Fruit fly (Drosophila melanogaster) whole organism, embryonic: ENCODE results near the gene CG33939.
A peak's percentile ranks its signal among the peaks of the same experiment; 100 is the strongest.

Experiments used
- Abd-B ChIP-seq: fragments of 200-800 bp; sonication (Bioruptor generic); optimal IDR thresholded peaks from 2 replicates; lab custom pipeline; 2018; ENCODE audit warnings: missing biosample characterization, mild to moderate bottlenecking, missing genetic modification characterization, moderate library complexity
- Adf1 ChIP-seq: fragments of 200-800 bp; sonication (Bioruptor generic); IDR thresholded peaks from 2 replicates; pipeline ENCODE4 v1.3.6; 2022; ENCODE audit warnings: missing biosample characterization, missing genetic modification characterization
- Awh ChIP-seq: fragments of 200-800 bp; sonication (Bioruptor generic); IDR thresholded peaks from 2 replicates; pipeline ENCODE4, ENCODE4 v1.3.6; 2022; ENCODE audit warnings: missing biosample characterization, missing genetic modification characterization
- Bdp1 ChIP-seq: fragments of 200-800 bp; sonication (Bioruptor generic); optimal IDR thresholded peaks from 3 replicates; lab custom pipeline; 2016; ENCODE audit warnings: missing biosample characterization, missing genetic modification characterization
- Blimp-1 ChIP-seq: fragments of 200-800 bp; sonication (Bioruptor generic); optimal IDR thresholded peaks from 3 replicates; lab custom pipeline; 2018; ENCODE audit warnings: missing biosample characterization, missing genetic modification characterization, mild to moderate bottlenecking, moderate library complexity, missing genetic modification reagents
- Bteb2 ChIP-seq: fragments of 200-800 bp; sonication (Bioruptor generic); optimal IDR thresholded peaks from 2 replicates; lab custom pipeline; 2016; ENCODE audit warnings: missing biosample characterization, missing genetic modification characterization
- C15 ChIP-seq: fragments of 200-800 bp; sonication (Bioruptor generic); IDR thresholded peaks from 3 replicates; pipeline ENCODE4 v1.3.6; 2022; ENCODE audit warnings: missing biosample characterization, missing genetic modification characterization
- CG10274 ChIP-seq: fragments of 200-800 bp; sonication (Bioruptor generic); optimal IDR thresholded peaks from 3 replicates; lab custom pipeline; 2017; ENCODE audit warnings: missing biosample characterization, mild to moderate bottlenecking, missing genetic modification characterization
- CG10543 ChIP-seq: fragments of 200-800 bp; sonication (Bioruptor generic); optimal IDR thresholded peaks from 3 replicates; lab custom pipeline; 2017; ENCODE audit warnings: missing biosample characterization, mild to moderate bottlenecking, missing genetic modification characterization, moderate library complexity
- CG11247 ChIP-seq: fragments of 200-800 bp; sonication (Bioruptor generic); IDR thresholded peaks from 2 replicates; pipeline ENCODE4 v1.3.6; 2022; ENCODE audit warnings: missing biosample characterization, missing genetic modification characterization
- CG12744 ChIP-seq: fragments of 200-800 bp; sonication (Bioruptor generic); optimal IDR thresholded peaks from 2 replicates; lab custom pipeline; 2016; ENCODE audit warnings: missing biosample characterization, missing genetic modification characterization
- CG14050 ChIP-seq: fragments of 200-800 bp; sonication (Bioruptor generic); IDR thresholded peaks from 3 replicates; pipeline ENCODE4 v1.3.6; 2022; ENCODE audit warnings: missing biosample characterization, missing genetic modification characterization
- CG17359 ChIP-seq: fragments of 200-800 bp; sonication (Bioruptor generic); optimal IDR thresholded peaks from 3 replicates; lab custom pipeline; 2018; ENCODE audit warnings: missing biosample characterization, mild to moderate bottlenecking, missing genetic modification characterization, moderate library complexity
- CG1832 ChIP-seq: fragments of 200-800 bp; sonication (Bioruptor generic); optimal IDR thresholded peaks from 2 replicates; lab custom pipeline; 2017; ENCODE audit warnings: missing biosample characterization, mild to moderate bottlenecking, missing genetic modification characterization, inconsistent platforms
- CG2199 ChIP-seq: fragments of 200-800 bp; sonication (Bioruptor generic); IDR thresholded peaks from 3 replicates; pipeline ENCODE4 v1.3.6; 2022; ENCODE audit warnings: missing biosample characterization, missing genetic modification characterization
- CG2202 ChIP-seq: fragments of 200-800 bp; sonication (Bioruptor generic); optimal IDR thresholded peaks from 2 replicates; lab custom pipeline; 2018; ENCODE audit warnings: missing biosample characterization, mild to moderate bottlenecking, missing genetic modification characterization
- CG2889 ChIP-seq: fragments of 200-800 bp; sonication (Bioruptor generic); IDR thresholded peaks from 3 replicates; pipeline ENCODE4 v1.3.6; 2022; ENCODE audit warnings: missing biosample characterization, missing genetic modification characterization
- CG7839 ChIP-seq: fragments of 200-800 bp; sonication (Bioruptor generic); optimal IDR thresholded peaks from 3 replicates; lab custom pipeline; 2018; ENCODE audit warnings: missing biosample characterization, mild to moderate bottlenecking, missing genetic modification characterization, moderate library complexity
- CG9817 ChIP-seq: fragments of 200-800 bp; sonication (Bioruptor generic); optimal IDR thresholded peaks from 2 replicates; lab custom pipeline; 2018; ENCODE audit warnings: missing biosample characterization, mild to moderate bottlenecking, missing genetic modification characterization, moderate library complexity
- E2f2 ChIP-seq: fragments of 200-800 bp; sonication (Bioruptor generic); IDR thresholded peaks from 2 replicates; pipeline ENCODE4 v1.3.6; 2022; ENCODE audit warnings: missing biosample characterization, missing genetic modification characterization
- HLH54F ChIP-seq: fragments of 200-800 bp; sonication (Bioruptor generic); optimal IDR thresholded peaks from 3 replicates; lab custom pipeline; 2016; ENCODE audit warnings: missing biosample characterization, missing genetic modification characterization
- Hr39 ChIP-seq: fragments of >200 bp; optimal IDR thresholded peaks from 2 replicates; lab custom pipeline; 2017
- MESR4 ChIP-seq: fragments of 200-800 bp; sonication (Bioruptor generic); optimal IDR thresholded peaks from 2 replicates; lab custom pipeline; 2018; ENCODE audit warnings: missing biosample characterization, mild to moderate bottlenecking, missing genetic modification characterization, moderate library complexity
- MTF-1 ChIP-seq: fragments of 200-800 bp; sonication (Bioruptor generic); optimal IDR thresholded peaks from 2 replicates; lab custom pipeline; 2018; ENCODE audit warnings: missing biosample characterization, mild to moderate bottlenecking, missing genetic modification characterization, borderline replicate concordance
- Opbp ChIP-seq: fragments of 200-800 bp; sonication (Bioruptor generic); IDR thresholded peaks from 3 replicates; pipeline ENCODE4 v1.3.6; 2022; ENCODE audit warnings: missing biosample characterization, missing genetic modification characterization; ENCODE audit not compliant: partially characterized antibody
- Sin3A ChIP-seq: fragments of >200 bp; optimal IDR thresholded peaks from 2 replicates; lab custom pipeline; 2018
- Six4 ChIP-seq: fragments of 200-800 bp; sonication (Bioruptor generic); optimal IDR thresholded peaks from 2 replicates; lab custom pipeline; 2016; ENCODE audit warnings: missing biosample characterization, missing genetic modification characterization
- Usf ChIP-seq: fragments of 200-800 bp; sonication (Bioruptor generic); optimal IDR thresholded peaks from 2 replicates; lab custom pipeline; 2017; ENCODE audit warnings: missing genotype, missing biosample characterization, missing genetic modification characterization
- amos ChIP-seq: fragments of 200-800 bp; sonication (Bioruptor generic); IDR thresholded peaks from 2 replicates; pipeline ENCODE4 v1.3.6; 2022; ENCODE audit warnings: missing biosample characterization, missing genetic modification characterization; ENCODE audit not compliant: partially characterized antibody
- ash1 ChIP-seq: fragments of 200-800 bp; sonication (Bioruptor generic); optimal IDR thresholded peaks from 2 replicates; lab custom pipeline; 2018; ENCODE audit warnings: missing biosample characterization, mild to moderate bottlenecking, missing genetic modification characterization
- az2 ChIP-seq: fragments of 200-800 bp; sonication (Bioruptor generic); optimal IDR thresholded peaks from 3 replicates; lab custom pipeline; 2016; ENCODE audit warnings: missing biosample characterization, missing genetic modification characterization
- chn ChIP-seq: fragments of 200-800 bp; sonication (Bioruptor generic); optimal IDR thresholded peaks from 2 replicates; lab custom pipeline; 2016; ENCODE audit warnings: missing biosample characterization, missing genetic modification characterization
- disco-r ChIP-seq: fragments of 200-800 bp; sonication (Bioruptor generic); optimal IDR thresholded peaks from 2 replicates; lab custom pipeline; 2016; ENCODE audit warnings: missing biosample characterization, missing genetic modification characterization
- emc ChIP-seq: fragments of 200-800 bp; sonication (Bioruptor generic); optimal IDR thresholded peaks from 2 replicates; lab custom pipeline; 2016; ENCODE audit warnings: missing biosample characterization, missing genetic modification characterization
- fd96Cb ChIP-seq: fragments of 200-800 bp; sonication (Bioruptor generic); optimal IDR thresholded peaks from 2 replicates; lab custom pipeline; 2018; ENCODE audit warnings: missing biosample characterization, mild to moderate bottlenecking, missing genetic modification characterization, moderate library complexity
- gce ChIP-seq: fragments of 200-800 bp; sonication (Bioruptor generic); IDR thresholded peaks from 3 replicates; pipeline ENCODE4 v1.3.6; 2022; ENCODE audit warnings: missing biosample characterization, missing genetic modification characterization
- grau ChIP-seq: fragments of 200-800 bp; optimal IDR thresholded peaks from 3 replicates; lab custom pipeline; 2019; ENCODE audit warnings: missing biosample characterization, mild to moderate bottlenecking, missing genetic modification characterization, moderate library complexity
- ind ChIP-seq: fragments of 200-800 bp; sonication (Bioruptor generic); optimal IDR thresholded peaks from 3 replicates; lab custom pipeline; 2016; ENCODE audit warnings: missing biosample characterization, missing genetic modification characterization
- kay ChIP-seq: fragments of 200-800 bp; sonication (Bioruptor generic); optimal IDR thresholded peaks from 2 replicates; lab custom pipeline; 2016; ENCODE audit warnings: missing biosample characterization, missing genetic modification characterization
- nmo ChIP-seq: fragments of 200-800 bp; sonication (Bioruptor generic); optimal IDR thresholded peaks from 2 replicates; lab custom pipeline; 2018; ENCODE audit warnings: missing biosample characterization, mild to moderate bottlenecking, missing genetic modification characterization, moderate library complexity
- org-1 ChIP-seq: fragments of 200-800 bp; sonication (Bioruptor generic); optimal IDR thresholded peaks from 2 replicates; lab custom pipeline; 2017; ENCODE audit warnings: missing biosample characterization, missing genetic modification characterization
- pfk ChIP-seq: fragments of 200-800 bp; sonication (Bioruptor generic); optimal IDR thresholded peaks from 2 replicates; lab custom pipeline; 2018; ENCODE audit warnings: missing biosample characterization, mild to moderate bottlenecking, missing genetic modification characterization, moderate library complexity
- pum ChIP-seq: fragments of 200-800 bp; sonication (Bioruptor generic); optimal IDR thresholded peaks from 2 replicates; lab custom pipeline; 2016; ENCODE audit warnings: missing biosample characterization, missing genetic modification characterization
- ranshi ChIP-seq: fragments of 200-800 bp; sonication (Bioruptor generic); IDR thresholded peaks from 2 replicates; pipeline ENCODE4 v1.3.6; 2022; ENCODE audit warnings: missing biosample characterization, missing genetic modification characterization
- rib ChIP-seq: fragments of 200-800 bp; sonication (Bioruptor generic); IDR thresholded peaks from 2 replicates; pipeline ENCODE4 v1.3.6; 2022; ENCODE audit warnings: missing biosample characterization, missing genetic modification characterization
- schlank ChIP-seq: fragments of 200-800 bp; sonication (Bioruptor generic); optimal IDR thresholded peaks from 2 replicates; lab custom pipeline; 2018; ENCODE audit warnings: missing biosample characterization, mild to moderate bottlenecking, missing genetic modification characterization
- sd ChIP-seq: fragments of 200-800 bp; sonication (Bioruptor generic); optimal IDR thresholded peaks from 3 replicates; lab custom pipeline; 2018; ENCODE audit warnings: missing biosample characterization, mild to moderate bottlenecking, missing genetic modification characterization, moderate library complexity
- sr ChIP-seq: fragments of 200-800 bp; sonication (Bioruptor generic); IDR thresholded peaks from 3 replicates; pipeline ENCODE4 v1.3.6; 2022; ENCODE audit warnings: missing biosample characterization, missing genetic modification characterization
- tap ChIP-seq: fragments of 200-800 bp; optimal IDR thresholded peaks from 3 replicates; lab custom pipeline; 2019; ENCODE audit warnings: missing biosample characterization, mild to moderate bottlenecking, missing genetic modification characterization, moderate library complexity
- vvl ChIP-seq: fragments of 200-800 bp; sonication (Bioruptor generic); IDR thresholded peaks from 2 replicates; pipeline ENCODE4 v1.3.6; 2022; ENCODE audit warnings: missing biosample characterization, missing genetic modification characterization
- z ChIP-seq: fragments of 200-800 bp; sonication (Bioruptor generic); IDR thresholded peaks from 3 replicates; pipeline ENCODE4 v1.3.6; 2022; ENCODE audit warnings: missing biosample characterization, missing genetic modification characterization

CG33939 gene

dm6 chrX:19187624-19188085, 13.0 kb upstream of the CG33939 start, which contains the start of gene Mec2 (continued):
- TF ChIP-seq Usf (GFP tag; lab: Kevin White, UChicago) (no peak), Blimp-1 (GFP tag; lab: Kevin White, UChicago) (peak; percentile 42), z (GFP tag; lab: Robert Waterston, UW) (no peak), ash1 (GFP tag; lab: Kevin White, UChicago) (no peak), HLH54F (GFP tag; lab: Kevin White, UChicago) (peak; percentile 10), Awh (GFP tag; lab: Robert Waterston, UW) (0 out of 2 replicates have a peak, but pooled peaks have one; percentile 14), CG2889 (GFP tag; lab: Robert Waterston, UW) (0 out of 3 replicates have a peak, but pooled peaks have one; percentile 49), E2f2 (GFP tag; lab: Robert Waterston, UW) (peak; percentile 39; the same call in 1 of the 2 replicates), az2 (GFP tag; lab: Kevin White, UChicago) (peak; percentile 56), emc (GFP tag; lab: Kevin White, UChicago) (no peak), chn (GFP tag; lab: Kevin White, UChicago) (peak; percentile 49), grau (peak; percentile 59), amos (no peak), sr (GFP tag; lab: Robert Waterston, UW) (no peak), CG11247 (GFP tag; lab: Robert Waterston, UW) (no peak), kay (GFP tag; lab: Kevin White, UChicago) (peak; percentile 59), Sin3A (no peak), ind (GFP tag; lab: Kevin White, UChicago) (peak; percentile 41), CG2199 (GFP tag; lab: Robert Waterston, UW) (no peak), CG14050 (GFP tag; lab: Robert Waterston, UW) (peak; percentile 53; the same call in 2 of the 3 replicates), pum (GFP tag; lab: Kevin White, UChicago) (peak; percentile 23), CG12744 (GFP tag; lab: Kevin White, UChicago) (no peak), Hr39 (lab: Kevin White, UChicago) (no peak), ranshi (GFP tag; lab: Robert Waterston, UW) (0 out of 2 replicates have a peak, but pooled peaks have one; percentile 34), sd (tag; lab: Kevin White, UChicago) (peak; percentile 46), CG7839 (tag; lab: Kevin White, UChicago) (peak; percentile 73), tap (tag; lab: Kevin White, UChicago) (no peak), Bdp1 (peak; percentile 10), rib (GFP tag; lab: Robert Waterston, UW) (no peak), MESR4 (GFP tag; lab: Kevin White, UChicago) (no peak), CG10543 (GFP tag; lab: Kevin White, UChicago) (peak; percentile 38), C15 (GFP tag; lab: Robert Waterston, UW) (no peak), fd96Cb (tag; lab: Kevin White, UChicago) (peak; percentile 7), Adf1 (GFP tag; lab: Robert Waterston, UW) (peak; percentile 26; the same call in 1 of the 2 replicates), schlank (tag; lab: Kevin White, UChicago) (no peak), org-1 (peak; percentile 47), pfk (GFP tag; lab: Kevin White, UChicago) (no peak), gce (no peak), Abd-B (GFP tag; lab: Kevin White, UChicago) (peak; percentile 33), CG2202 (tag; lab: Kevin White, UChicago) (no peak), CG10274 (no peak), Bteb2 (no peak), CG9817 (tag; lab: Kevin White, UChicago) (peak; percentile 36), CG1832 (no peak), Opbp (GFP tag; lab: Robert Waterston, UW) (no peak), Six4 (GFP tag; lab: Kevin White, UChicago) (no peak), vvl (peak; percentile 41; the same call in 1 of the 2 replicates), disco-r (GFP tag; lab: Kevin White, UChicago) (peak; percentile 22), MTF-1 (GFP tag; lab: Kevin White, UChicago) (no peak), CG17359 (tag; lab: Kevin White, UChicago) (peak; percentile 27), nmo (peak; percentile 38)
